Fruit fly (Drosophila melanogaster): ENCODE results near the gene RanBP3.
A peak's percentile ranks its signal among the peaks of the same experiment; 100 is the strongest.

The RanBP3 gene

DNA sequence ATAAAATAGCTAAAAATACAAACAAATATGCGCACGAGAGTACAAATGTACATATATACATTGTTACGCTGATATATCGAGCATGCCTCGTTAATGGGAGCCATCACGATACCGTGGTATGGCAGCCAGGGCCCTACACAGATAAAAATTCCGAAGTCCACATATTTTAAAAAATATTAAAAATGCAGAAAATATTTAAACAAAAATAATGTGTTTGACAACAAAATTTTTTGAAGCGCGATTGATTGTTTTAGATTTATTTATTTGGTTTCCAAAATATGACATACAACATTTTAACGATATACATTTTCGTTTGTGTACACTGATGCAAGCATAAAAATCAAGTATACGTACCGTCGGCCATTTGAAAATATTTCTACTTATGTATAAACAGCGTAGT is 25.9 kb downstream of the RanBP3 start (continued):
- TF ChIP-seq BtbVII (GFP tag; optimal IDR thresholded peaks at IDR 0.05), result peak; percentile 83
- peak; percentile 58 for TF ChIP-seq CHES-1-like (GFP tag; optimal IDR thresholded peaks at IDR 0.05)
- TF ChIP-seq CG1647 (GFP tag; optimal IDR thresholded peaks at IDR 0.05), result peak; percentile 65
- TF ChIP-seq CG8388 (GFP tag; optimal IDR thresholded peaks at IDR 0.05), result peak; percentile 31
- TF ChIP-seq Hsf (GFP tag; optimal IDR thresholded peaks at IDR 0.05), result peak; percentile 74
- peak; percentile 77 for TF ChIP-seq ci (GFP tag; IDR thresholded peaks at IDR 0.05)
- no peak for TF ChIP-seq gt (GFP tag; IDR thresholded peaks at IDR 0.05)
- peak; percentile 84 for TF ChIP-seq dmrt99B (tag; optimal IDR thresholded peaks at IDR 0.05)
- TF ChIP-seq rib (GFP tag; IDR thresholded peaks at IDR 0.05), result peak; percentile 85; the same call in 1 of the 2 replicates
- peak; percentile 52 for TF ChIP-seq Bdp1 (GFP tag; optimal IDR thresholded peaks at IDR 0.05)
- TF ChIP-seq CG2129 (GFP tag; IDR thresholded peaks at IDR 0.05; ENCODE audit: partially characterized antibody), result no peak
- peak; percentile 67 for TF ChIP-seq CG7357 (GFP tag; IDR thresholded peaks at IDR 0.05)
- no peak for TF ChIP-seq CG30020 (tag; optimal IDR thresholded peaks at IDR 0.05)
- peak; percentile 58; the same call in 2 of the 3 replicates for TF ChIP-seq CG11560 (tag; IDR thresholded peaks at IDR 0.05)
- TF ChIP-seq ranshi (GFP tag; IDR thresholded peaks at IDR 0.05), result peak; percentile 73
- TF ChIP-seq ro (GFP tag; IDR thresholded peaks at IDR 0.05), result no peak
- peak; percentile 85 for TF ChIP-seq CG9727 (GFP tag; optimal IDR thresholded peaks at IDR 0.05)
- TF ChIP-seq Ravus (GFP tag; IDR thresholded peaks at IDR 0.05), result peak; percentile 55
- peak; percentile 64 for TF ChIP-seq CG18764 (GFP tag; optimal IDR thresholded peaks at IDR 0.05)
- TF ChIP-seq cg (GFP tag; optimal IDR thresholded peaks at IDR 0.05), result no peak
- TF ChIP-seq CG2202 (tag; optimal IDR thresholded peaks at IDR 0.05), result no peak
- peak; percentile 72 for TF ChIP-seq schlank (tag; optimal IDR thresholded peaks at IDR 0.05)
- peak; percentile 73 for TF ChIP-seq org-1 (GFP tag; optimal IDR thresholded peaks at IDR 0.05)
- peak; percentile 40; the same call in 1 of the 2 replicates for TF ChIP-seq CG43689 (GFP tag; IDR thresholded peaks at IDR 0.05)
- TF ChIP-seq onecut (GFP tag; IDR thresholded peaks at IDR 0.05), result no peak
- TF ChIP-seq CG15601 (tag; optimal IDR thresholded peaks at IDR 0.05), result no peak
- peak; percentile 67 for TF ChIP-seq HHEX (GFP tag; optimal IDR thresholded peaks at IDR 0.05)
- TF ChIP-seq CG9215 (GFP tag; IDR thresholded peaks at IDR 0.05), result peak; percentile 72
- TF ChIP-seq Dfd (GFP tag; optimal IDR thresholded peaks at IDR 0.05), result no peak
- no peak for TF ChIP-seq Neu2 (GFP tag; optimal IDR thresholded peaks at IDR 0.05; ENCODE audit: borderline replicate concordance)
- peak; percentile 51 for TF ChIP-seq CG3995 (GFP tag; optimal IDR thresholded peaks at IDR 0.05)
- peak; percentile 60 for TF ChIP-seq CG11247 (GFP tag; IDR thresholded peaks at IDR 0.05)
- peak; percentile 55 for TF ChIP-seq tin (GFP tag; optimal IDR thresholded peaks at IDR 0.05)
- peak; percentile 76 for TF ChIP-seq D19B (GFP tag; optimal IDR thresholded peaks at IDR 0.05)
- peak; percentile 51 for TF ChIP-seq CG12104 (GFP tag; optimal IDR thresholded peaks at IDR 0.05)
- TF ChIP-seq Lpt (GFP tag; optimal IDR thresholded peaks at IDR 0.05), result no peak
- no peak for TF ChIP-seq pb (GFP tag; optimal IDR thresholded peaks at IDR 0.05)
- TF ChIP-seq CG13624 (GFP tag; optimal IDR thresholded peaks at IDR 0.05), result peak; percentile 78
- no peak for TF ChIP-seq D (optimal IDR thresholded peaks at IDR 0.05)
- peak; percentile 10 for TF ChIP-seq D (GFP tag; optimal IDR thresholded peaks at IDR 0.05)
- TF ChIP-seq pho (GFP tag; optimal IDR thresholded peaks at IDR 0.05), result peak; percentile 78
- no peak for TF ChIP-seq MESR4 (GFP tag; optimal IDR thresholded peaks at IDR 0.05)
- no peak for TF ChIP-seq br (optimal IDR thresholded peaks at IDR 0.05)
- no peak for TF ChIP-seq gce (GFP tag; IDR thresholded peaks at IDR 0.05)
- TF ChIP-seq dmrt11E (tag; optimal IDR thresholded peaks at IDR 0.05), result peak; percentile 5
- peak; percentile 81 for TF ChIP-seq CG15514 (GFP tag; optimal IDR thresholded peaks at IDR 0.05)
- TF ChIP-seq odd (GFP tag; optimal IDR thresholded peaks at IDR 0.05), result peak; percentile 34
- TF ChIP-seq CG8944 (GFP tag; optimal IDR thresholded peaks at IDR 0.05), result peak; percentile 16
- peak; percentile 90 for TF ChIP-seq CG9932 (GFP tag; IDR thresholded peaks at IDR 0.05)
- TF ChIP-seq CG7786 (GFP tag; optimal IDR thresholded peaks at IDR 0.05), result peak; percentile 76
- no peak for TF ChIP-seq Optix (GFP tag; IDR thresholded peaks at IDR 0.05)
- TF ChIP-seq CG10543 (GFP tag; optimal IDR thresholded peaks at IDR 0.05), result no peak
- TF ChIP-seq CG1832 (GFP tag; optimal IDR thresholded peaks at IDR 0.05), result no peak
